Fruit fly (Drosophila melanogaster) whole organism, adult: ENCODE data around the gene CG32022.

Experiments used
- CG11617 ChIP-seq: fragments of 200-800 bp; sonication (Bioruptor generic); optimal IDR thresholded peaks from 2 replicates; lab custom pipeline; 2017; ENCODE audit warnings: mild to moderate bottlenecking, missing biosample characterization, missing genetic modification reagents, missing genetic modification characterization
- CG1620 ChIP-seq: fragments of 200-800 bp; sonication (Bioruptor generic); optimal IDR thresholded peaks from 2 replicates; lab custom pipeline; 2016; ENCODE audit warnings: missing biosample characterization, missing genetic modification characterization
- CG5204 ChIP-seq: fragments of 200-800 bp; sonication (Bioruptor generic); optimal IDR thresholded peaks from 2 replicates; lab custom pipeline; 2016; ENCODE audit warnings: missing biosample characterization, missing genetic modification characterization
- CG7045 ChIP-seq: fragments of 200-800 bp; sonication (Bioruptor generic); optimal IDR thresholded peaks from 2 replicates; lab custom pipeline; 2017; ENCODE audit warnings: missing biosample characterization, mild to moderate bottlenecking, missing genetic modification characterization
- Clk ChIP-seq: fragments of 200-800 bp; sonication (Bioruptor generic); optimal IDR thresholded peaks from 2 replicates; lab custom pipeline; 2017; ENCODE audit warnings: missing biosample characterization, missing genetic modification characterization
- Crg-1 ChIP-seq: fragments of 200-800 bp; sonication (Bioruptor generic); optimal IDR thresholded peaks from 2 replicates; lab custom pipeline; 2016; ENCODE audit warnings: missing biosample characterization, missing genetic modification characterization

dm6 chr3L:8763037-8763454 lies 42.0 kb upstream of the CG32022 start:
- no peak for TF ChIP-seq CG5204 (GFP tag; lab: Kevin White, UChicago)
- TF ChIP-seq Crg-1 (GFP tag; lab: Kevin White, UChicago), result no peak
- no peak for TF ChIP-seq CG7045 (GFP tag; lab: Kevin White, UChicago)
- no peak for TF ChIP-seq CG1620
- no peak for TF ChIP-seq Clk (GFP tag; lab: Kevin White, UChicago)
- peak; percentile 7 for TF ChIP-seq CG11617 (GFP tag; lab: Kevin White, UChicago)
